Worm (Caenorhabditis elegans) whole organism, L3 larva: ENCODE data around the gene npp-19.

Experiments used
- R02D3.7 ChIP-seq: fragments of 150-350 bp; optimal IDR thresholded peaks from 2 replicates; lab custom pipeline; 2014; ENCODE audit warnings: missing biosample characterization, missing genetic modification characterization
- ZK546.5 ChIP-seq: sonication (generic microtip); optimal IDR thresholded peaks from 2 replicates; lab custom pipeline; 2017; ENCODE audit warnings: missing biosample characterization, missing genetic modification characterization
- aly-2 ChIP-seq: fragments of 150-350 bp; optimal IDR thresholded peaks from 2 replicates; lab custom pipeline; 2014; ENCODE audit warnings: missing biosample characterization, missing genetic modification characterization
- ama-1 ChIP-seq: fragments of 150-350 bp; optimal IDR thresholded peaks from 2 replicates; lab custom pipeline; 2018
- ceh-16 ChIP-seq: sonication (generic microtip); optimal IDR thresholded peaks from 2 replicates; lab custom pipeline; 2017; ENCODE audit warnings: missing biosample characterization, missing genetic modification characterization
- ceh-28 ChIP-seq: fragments of 150-350 bp; optimal IDR thresholded peaks from 2 replicates; lab custom pipeline; 2014; ENCODE audit warnings: missing biosample characterization, missing genetic modification reagents, missing genetic modification characterization
- ceh-82 ChIP-seq: fragments of 150-350 bp; optimal IDR thresholded peaks from 2 replicates; lab custom pipeline; 2014; ENCODE audit warnings: missing biosample characterization, missing genetic modification characterization
- ceh-9 ChIP-seq: sonication (generic microtip); optimal IDR thresholded peaks from 2 replicates; lab custom pipeline; 2018; ENCODE audit warnings: missing biosample characterization, missing genetic modification characterization
- daf-12 ChIP-seq: fragments of 150-350 bp; optimal IDR thresholded peaks from 2 replicates; lab custom pipeline; 2014; ENCODE audit warnings: missing biosample characterization, missing genetic modification reagents, missing genetic modification characterization
- egl-27 ChIP-seq: sonication (generic microtip); optimal IDR thresholded peaks from 4 replicates; lab custom pipeline; 2017; ENCODE audit warnings: missing biosample characterization, missing genetic modification reagents, missing genetic modification characterization
- egl-5 ChIP-seq: fragments of 150-350 bp; optimal IDR thresholded peaks from 2 replicates; lab custom pipeline; 2017; ENCODE audit warnings: missing biosample characterization, missing genetic modification reagents, missing genetic modification characterization, inconsistent platforms
- elt-1 ChIP-seq: fragments of 150-350 bp; optimal IDR thresholded peaks from 2 replicates; lab custom pipeline; 2014; ENCODE audit warnings: missing biosample characterization, missing genetic modification characterization
- elt-2 ChIP-seq: sonication (generic microtip); optimal IDR thresholded peaks from 2 replicates; lab custom pipeline; 2016; ENCODE audit warnings: missing genetic modification reagents, mild to moderate bottlenecking, missing genetic modification characterization, missing compliant biosample characterization
- eor-1 ChIP-seq, 2 experiments: fragments of 150-350 bp; optimal IDR thresholded peaks; 2 replicates each; lab custom pipeline; 2014 to 2018; ENCODE audit warnings: missing biosample characterization in 2 of 2, missing genetic modification characterization in 2 of 2
- fkh-10 ChIP-seq: sonication (generic microtip); optimal IDR thresholded peaks from 2 replicates; lab custom pipeline; 2017; ENCODE audit warnings: missing biosample characterization, missing genetic modification reagents, missing genetic modification characterization
- fkh-2 ChIP-seq: fragments of 150-350 bp; optimal IDR thresholded peaks from 2 replicates; lab custom pipeline; 2014; ENCODE audit warnings: missing biosample characterization, missing genetic modification reagents, missing genetic modification characterization
- fos-1 ChIP-seq: fragments of 150-350 bp; optimal IDR thresholded peaks from 2 replicates; lab custom pipeline; 2014; ENCODE audit warnings: missing biosample characterization, missing genetic modification characterization
- lin-15B ChIP-seq: fragments of 150-350 bp; optimal IDR thresholded peaks from 2 replicates; lab custom pipeline; 2014; ENCODE audit warnings: missing biosample characterization, missing genetic modification characterization
- lsy-12 ChIP-seq: sonication (generic microtip); optimal IDR thresholded peaks from 2 replicates; lab custom pipeline; 2016; ENCODE audit warnings: mild to moderate bottlenecking, missing genetic modification characterization, missing compliant biosample characterization
- mdl-1 ChIP-seq: fragments of 150-350 bp; optimal IDR thresholded peaks from 2 replicates; lab custom pipeline; 2014; ENCODE audit warnings: missing biosample characterization, missing genetic modification characterization
- mml-1 ChIP-seq: fragments of 150-350 bp; sonication (generic microtip); optimal IDR thresholded peaks from 3 replicates; lab custom pipeline; 2014; ENCODE audit warnings: missing biosample characterization, missing genetic modification characterization
- nfya-1 ChIP-seq: sonication (generic microtip); optimal IDR thresholded peaks from 2 replicates; lab custom pipeline; 2017; ENCODE audit warnings: missing genetic modification characterization, mild to moderate bottlenecking, missing compliant biosample characterization, antibody characterized with exemption, moderate library complexity; ENCODE audit not compliant: insufficient read depth
- nhr-11 ChIP-seq: fragments of 150-350 bp; optimal IDR thresholded peaks from 2 replicates; lab custom pipeline; 2014; ENCODE audit warnings: missing biosample characterization, missing genetic modification characterization
- nhr-12 ChIP-seq: fragments of 150-350 bp; optimal IDR thresholded peaks from 2 replicates; lab custom pipeline; 2014; ENCODE audit warnings: missing biosample characterization, missing genetic modification characterization
- nhr-25 ChIP-seq: sonication (generic microtip); optimal IDR thresholded peaks from 2 replicates; lab custom pipeline; 2017; ENCODE audit warnings: missing biosample characterization, missing genetic modification characterization
- nhr-28 ChIP-seq: fragments of 150-350 bp; optimal IDR thresholded peaks from 2 replicates; lab custom pipeline; 2014; ENCODE audit warnings: missing biosample characterization, missing genetic modification characterization
- nhr-43 ChIP-seq: sonication (generic microtip); optimal IDR thresholded peaks from 2 replicates; lab custom pipeline; 2016; ENCODE audit warnings: mild to moderate bottlenecking, missing genetic modification characterization, missing compliant biosample characterization; ENCODE audit not compliant: poor library complexity, severe bottlenecking
- nhr-76 ChIP-seq: fragments of 150-350 bp; sonication (generic microtip); optimal IDR thresholded peaks from 5 replicates; lab custom pipeline; 2014; ENCODE audit warnings: missing biosample characterization, missing genetic modification characterization
- nhr-77 ChIP-seq: fragments of 150-350 bp; optimal IDR thresholded peaks from 2 replicates; lab custom pipeline; 2014; ENCODE audit warnings: missing biosample characterization, missing genetic modification characterization
- pha-4 ChIP-seq: fragments of 150-350 bp; optimal IDR thresholded peaks from 2 replicates; lab custom pipeline; 2014; ENCODE audit warnings: missing biosample characterization, missing genetic modification reagents, missing genetic modification characterization
- sea-2 ChIP-seq: fragments of 150-350 bp; sonication (generic microtip); optimal IDR thresholded peaks from 4 replicates; lab custom pipeline; 2014; ENCODE audit warnings: missing biosample characterization, missing genetic modification reagents, missing genetic modification characterization
- skn-1 ChIP-seq: fragments of 150-350 bp; optimal IDR thresholded peaks from 2 replicates; lab custom pipeline; 2014; ENCODE audit warnings: missing biosample characterization, missing genetic modification characterization
- unc-39 ChIP-seq: sonication (generic microtip); optimal IDR thresholded peaks from 4 replicates; lab custom pipeline; 2017; ENCODE audit warnings: missing biosample characterization, missing genetic modification characterization
- unc-62 ChIP-seq: fragments of 150-350 bp; sonication (generic microtip); optimal IDR thresholded peaks from 4 replicates; lab custom pipeline; 2014; ENCODE audit warnings: missing biosample characterization, missing genetic modification reagents, missing genetic modification characterization
- zag-1 ChIP-seq: fragments of 150-350 bp; optimal IDR thresholded peaks from 2 replicates; lab custom pipeline; 2014; ENCODE audit warnings: missing biosample characterization, missing genetic modification characterization
- ztf-11 ChIP-seq: fragments of 150-350 bp; optimal IDR thresholded peaks from 2 replicates; lab custom pipeline; 2014; ENCODE audit warnings: missing biosample characterization, missing genetic modification characterization
- ztf-4 ChIP-seq: fragments of 150-350 bp; optimal IDR thresholded peaks from 2 replicates; lab custom pipeline; 2014; ENCODE audit warnings: missing biosample characterization, missing genetic modification characterization

Gene npp-19

DNA sequence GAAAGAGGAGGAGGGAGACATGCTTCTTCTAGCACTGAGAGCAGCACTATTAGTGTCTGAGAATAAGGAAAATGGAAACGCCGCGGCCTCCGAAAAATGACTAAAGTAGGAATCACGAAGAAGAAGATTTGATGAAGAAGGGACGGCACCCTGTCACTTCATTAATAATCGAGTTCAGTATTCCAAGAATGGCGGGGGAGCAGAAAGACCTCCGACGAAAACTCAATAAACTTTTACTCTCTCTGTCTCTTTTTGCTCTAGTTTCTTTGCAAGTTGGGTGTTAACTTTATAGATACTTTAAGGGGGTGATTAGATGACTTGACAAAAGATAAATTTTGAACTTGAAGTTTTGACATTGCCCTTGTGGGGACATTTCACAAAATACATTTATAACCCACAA is 29.0 kb downstream of the npp-19 start:
- TF ChIP-seq ceh-9 (tag; lab: Kevin White, UChicago) (no peak), nhr-77 (no peak), aly-2 (tag; lab: Kevin White, UChicago) (no peak), nhr-76 (no peak), fkh-10 (GFP tag; lab: Kevin White, UChicago) (peak; percentile 79)

DNA sequence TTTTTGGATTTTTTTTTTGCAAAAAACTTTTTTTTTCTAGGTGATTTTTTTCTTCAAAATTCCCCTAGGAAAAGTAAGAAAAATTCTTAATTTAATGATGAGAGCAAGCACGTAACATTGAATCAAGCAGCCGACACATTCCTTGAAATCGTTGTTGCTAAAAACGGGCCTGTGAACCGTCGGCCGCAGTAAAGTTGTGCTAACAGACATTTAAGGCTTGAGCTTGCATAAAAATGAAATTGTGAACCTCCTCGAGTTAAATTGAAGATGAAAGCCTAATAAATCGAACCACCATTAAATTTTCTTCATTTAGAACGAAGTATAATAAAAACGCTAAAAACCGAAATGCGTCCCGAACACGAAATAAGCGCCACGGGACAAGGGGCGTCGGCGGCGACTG is 30.3 kb downstream of the npp-19 start:
- no peak for TF ChIP-seq egl-5 (tag; lab: Kevin White, UChicago)
- no peak for TF ChIP-seq lin-15B (tag; lab: Kevin White, UChicago)
- no peak for TF ChIP-seq ZK546.5 (tag; lab: Kevin White, UChicago)
- no peak for TF ChIP-seq nhr-12 (tag; lab: Kevin White, UChicago)
- no peak for TF ChIP-seq daf-12 (tag; lab: Kevin White, UChicago)
- no peak for TF ChIP-seq nhr-76
- TF ChIP-seq eor-1 (tag; optimal IDR thresholded peaks at IDR 0.05; lab: Kevin White, UChicago): no peak
- no peak for TF ChIP-seq ceh-16 (tag; lab: Kevin White, UChicago)
- no peak for TF ChIP-seq skn-1 (tag; lab: Kevin White, UChicago)
- no peak for TF ChIP-seq ceh-28

DNA sequence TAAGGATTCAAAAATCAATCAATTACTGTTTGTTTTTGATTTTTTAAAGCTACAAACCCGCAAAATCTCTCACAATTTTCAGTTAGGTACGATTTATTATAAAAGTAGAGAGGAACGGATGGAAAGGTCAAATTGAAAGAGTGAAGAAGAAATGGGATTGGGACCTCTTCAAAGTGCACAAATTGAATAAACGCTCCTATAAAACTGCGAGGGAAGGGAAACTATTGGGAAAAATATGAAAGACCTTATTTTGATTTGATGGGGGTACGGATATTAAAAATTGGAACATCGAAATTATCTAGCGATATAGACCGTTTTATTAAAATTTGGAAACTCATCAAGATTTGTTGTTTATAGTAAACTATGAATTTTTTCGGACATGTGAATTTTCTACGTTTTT is 31.5 kb downstream of the npp-19 start:
- no peak for TF ChIP-seq mml-1 (tag; lab: Kevin White, UChicago)
- no peak for TF ChIP-seq ceh-9 (tag; lab: Kevin White, UChicago)
- no peak for TF ChIP-seq nhr-11
- no peak for TF ChIP-seq zag-1 (tag; lab: Kevin White, UChicago)
- TF ChIP-seq ztf-4 (tag; lab: Kevin White, UChicago): no peak
- TF ChIP-seq nhr-28 (tag; lab: Kevin White, UChicago): no peak
- TF ChIP-seq ceh-82: no peak
- no peak for TF ChIP-seq egl-5 (tag; lab: Kevin White, UChicago)
- no peak for TF ChIP-seq nhr-12 (tag; lab: Kevin White, UChicago)
- no peak for TF ChIP-seq fos-1 (tag; lab: Kevin White, UChicago)
- no peak for TF ChIP-seq daf-12 (tag; lab: Kevin White, UChicago)
- TF ChIP-seq unc-39 (tag; lab: Kevin White, UChicago): no peak
- TF ChIP-seq nhr-76: no peak
- no peak for TF ChIP-seq fkh-2 (tag; lab: Kevin White, UChicago)
- TF ChIP-seq R02D3.7 (tag; lab: Kevin White, UChicago): no peak
- TF ChIP-seq lsy-12 (tag; lab: Kevin White, UChicago): no peak
- TF ChIP-seq mdl-1 (tag; lab: Kevin White, UChicago): no peak
- no peak for TF ChIP-seq elt-2 (tag; lab: Kevin White, UChicago)

DNA sequence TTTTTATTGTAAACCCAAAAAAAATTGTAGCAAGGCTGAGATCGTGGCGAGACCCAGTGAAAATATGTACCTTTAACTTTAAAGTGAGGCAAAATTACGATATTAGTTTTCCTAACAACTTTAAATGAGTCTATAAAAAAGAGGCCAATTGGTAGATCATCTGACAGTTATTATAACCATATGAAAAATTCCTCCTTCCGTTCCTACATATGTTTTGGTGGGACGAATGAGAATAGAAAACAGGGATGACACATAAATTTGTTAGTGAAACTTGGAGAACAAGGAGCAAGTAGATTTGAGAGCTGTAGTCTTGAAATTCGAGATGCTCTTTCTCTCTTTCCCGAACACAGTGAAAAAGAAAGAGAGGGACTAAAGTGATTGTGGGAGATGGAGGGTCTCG is 33.0 kb downstream of the npp-19 start:
- TF ChIP-seq sea-2 (GFP tag; lab: Kevin White, UChicago) (no peak), nfya-1 (tag; lab: Kevin White, UChicago) (no peak), mdl-1 (tag; lab: Kevin White, UChicago) (no peak), unc-62 (GFP tag; lab: Kevin White, UChicago) (no peak), ama-1 (lab: Kevin White, UChicago) (no peak), lin-15B (tag; lab: Kevin White, UChicago) (no peak), ceh-9 (tag; lab: Kevin White, UChicago) (no peak), ztf-4 (tag; lab: Kevin White, UChicago) (no peak), elt-1 (tag; lab: Kevin White, UChicago) (no peak), egl-27 (tag; lab: Kevin White, UChicago) (no peak), nhr-25 (tag; lab: Kevin White, UChicago) (no peak), ztf-11 (no peak), pha-4 (tag; lab: Kevin White, UChicago) (no peak), fkh-10 (GFP tag; lab: Kevin White, UChicago) (no peak), zag-1 (tag; lab: Kevin White, UChicago) (no peak), nhr-43 (tag; lab: Kevin White, UChicago) (no peak), nhr-12 (tag; lab: Kevin White, UChicago) (no peak)
